Fruit fly (Drosophila melanogaster): ENCODE results near the gene CG31897.

DNA sequence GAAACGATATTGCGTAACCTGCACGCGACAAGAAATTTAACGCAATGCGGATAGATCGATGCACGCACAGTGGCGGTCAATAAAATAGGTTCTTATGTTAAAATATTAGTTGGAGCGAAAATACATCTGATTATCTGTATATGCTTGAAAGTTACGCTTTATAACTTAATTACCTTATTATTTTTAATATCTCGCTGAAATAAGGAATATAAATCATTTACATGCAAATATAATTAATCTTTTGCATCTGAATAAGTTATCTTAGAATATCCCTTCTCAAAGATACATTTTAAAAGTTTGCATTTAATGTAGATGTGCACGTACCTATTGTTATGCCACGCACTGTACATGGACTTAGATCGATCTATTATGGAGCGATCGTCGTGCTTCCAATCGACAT is 29.4 kb downstream of the CG31897 start:
- TF ChIP-seq Pif1B (GFP tag; optimal IDR thresholded peaks at IDR 0.05) (peak; percentile 36), CG32121 (GFP tag; IDR thresholded peaks at IDR 0.05) (peak; percentile 52; the same call in 1 of the 2 replicates), rn (GFP tag; IDR thresholded peaks at IDR 0.05) (no peak), CG8301 (tag; optimal IDR thresholded peaks at IDR 0.05) (peak; percentile 85), CG34367 (tag; optimal IDR thresholded peaks at IDR 0.05) (peak; percentile 66), CG12605 (GFP tag; IDR thresholded peaks at IDR 0.05) (0 out of 2 replicates have a peak, but pooled peaks have one; percentile 20), CG9948 (tag; optimal IDR thresholded peaks at IDR 0.05) (peak; percentile 84), CG13204 (GFP tag; optimal IDR thresholded peaks at IDR 0.05) (no peak), Ets98B (GFP tag; IDR thresholded peaks at IDR 0.05) (no peak), Snoo (tag; optimal IDR thresholded peaks at IDR 0.05) (peak; percentile 31), fd96Ca (GFP tag; IDR thresholded peaks at IDR 0.05) (no peak)
